Worm (Caenorhabditis elegans) whole organism, early embryonic: Measurements from ENCODE around the gene scl-10.

ENCODE experiments used
- aly-1 ChIP-seq: sonication (generic microtip); optimal IDR thresholded peaks from 2 replicates; lab custom pipeline; 2016; ENCODE audit warnings: missing genetic modification characterization, missing compliant biosample characterization
- ama-1 ChIP-seq: fragments of 150-350 bp; optimal IDR thresholded peaks from 2 replicates; lab custom pipeline; 2014
- ceh-13 ChIP-seq: fragments of 200-800 bp; sonication (Bioruptor generic); optimal IDR thresholded peaks from 2 replicates; lab custom pipeline; 2018; ENCODE audit warnings: mild to moderate bottlenecking, missing genetic modification characterization, missing compliant biosample characterization
- ceh-36 ChIP-seq: sonication (generic microtip); optimal IDR thresholded peaks from 2 replicates; lab custom pipeline; 2016; ENCODE audit warnings: missing genetic modification characterization, inconsistent platforms, missing compliant biosample characterization
- hmbx-1 ChIP-seq: sonication (generic microtip); optimal IDR thresholded peaks from 2 replicates; lab custom pipeline; 2016; ENCODE audit warnings: mild to moderate bottlenecking, missing genetic modification characterization, missing compliant biosample characterization
- sea-1 ChIP-seq: fragments of 200-800 bp; sonication (Bioruptor generic); conservative IDR thresholded peaks from 2 replicates; pipeline ENCODE4 v1.3.6; 2022; ENCODE audit warnings: missing genetic modification characterization, missing compliant biosample characterization

ce11 chrIV:13016820-13017219 lies 31.4 kb upstream of the scl-10 start:
- TF ChIP-seq ceh-13 (GFP tag; lab: Kevin White, UChicago), result no peak
- TF ChIP-seq ama-1 (lab: Kevin White, UChicago), result no peak
- no peak for TF ChIP-seq sea-1
- no peak for TF ChIP-seq aly-1 (tag; lab: Kevin White, UChicago)
- TF ChIP-seq hmbx-1 (tag; lab: Kevin White, UChicago), result no peak
- TF ChIP-seq ceh-36 (tag; lab: Kevin White, UChicago), result no peak
